Fruit fly (Drosophila melanogaster) whole organism, embryonic: ENCODE results near the gene CG43218.

Experiments
- Awh ChIP-seq: fragments of 200-800 bp; sonication (Bioruptor generic); IDR thresholded peaks from 2 replicates; pipeline ENCODE4, ENCODE4 v1.3.6; 2022; ENCODE audit warnings: missing biosample characterization, missing genetic modification characterization
- CG10543 ChIP-seq: fragments of 200-800 bp; sonication (Bioruptor generic); optimal IDR thresholded peaks from 3 replicates; lab custom pipeline; 2017; ENCODE audit warnings: missing biosample characterization, mild to moderate bottlenecking, missing genetic modification characterization, moderate library complexity
- CG10959 ChIP-seq: fragments of 200-800 bp; sonication (Bioruptor generic); IDR thresholded peaks from 2 replicates; pipeline ENCODE4 v1.3.6; 2022; ENCODE audit warnings: missing biosample characterization, missing genetic modification characterization
- CG11085 ChIP-seq: fragments of 200-800 bp; sonication (Bioruptor generic); IDR thresholded peaks from 2 replicates; pipeline ENCODE4 v1.3.6; 2022; ENCODE audit warnings: missing biosample characterization, missing genetic modification characterization
- CG12155 ChIP-seq: fragments of 200-800 bp; sonication (Bioruptor generic); optimal IDR thresholded peaks from 3 replicates; lab custom pipeline; 2016; ENCODE audit warnings: missing biosample characterization, missing genetic modification characterization
- CG15073 ChIP-seq: fragments of 200-800 bp; sonication (Bioruptor generic); optimal IDR thresholded peaks from 2 replicates; lab custom pipeline; 2016; ENCODE audit warnings: missing biosample characterization, missing genetic modification characterization
- CG15269 ChIP-seq: fragments of 200-800 bp; sonication (Bioruptor generic); optimal IDR thresholded peaks from 2 replicates; lab custom pipeline; 2018; ENCODE audit warnings: missing biosample characterization, mild to moderate bottlenecking, missing genetic modification characterization, moderate library complexity
- CG15601 ChIP-seq: fragments of 200-800 bp; sonication (Bioruptor generic); optimal IDR thresholded peaks from 3 replicates; lab custom pipeline; 2019; ENCODE audit warnings: missing biosample characterization, mild to moderate bottlenecking, missing genetic modification characterization, moderate library complexity
- CG1832 ChIP-seq: fragments of 200-800 bp; sonication (Bioruptor generic); optimal IDR thresholded peaks from 2 replicates; lab custom pipeline; 2017; ENCODE audit warnings: missing biosample characterization, mild to moderate bottlenecking, missing genetic modification characterization, inconsistent platforms
- CG2889 ChIP-seq: fragments of 200-800 bp; sonication (Bioruptor generic); IDR thresholded peaks from 3 replicates; pipeline ENCODE4 v1.3.6; 2022; ENCODE audit warnings: missing biosample characterization, missing genetic modification characterization
- CG3407 ChIP-seq: fragments of 200-800 bp; sonication (Bioruptor generic); optimal IDR thresholded peaks from 2 replicates; lab custom pipeline; 2018; ENCODE audit warnings: missing biosample characterization, mild to moderate bottlenecking, missing genetic modification characterization
- CG34376 ChIP-seq: fragments of 200-800 bp; sonication (Bioruptor generic); optimal IDR thresholded peaks from 2 replicates; lab custom pipeline; 2018; ENCODE audit warnings: missing biosample characterization, mild to moderate bottlenecking, missing genetic modification characterization
- CG4617 ChIP-seq: fragments of 200-800 bp; sonication (Bioruptor generic); optimal IDR thresholded peaks from 3 replicates; lab custom pipeline; 2016; ENCODE audit warnings: missing biosample characterization, missing genetic modification characterization, borderline replicate concordance
- CG5180 ChIP-seq: fragments of 200-800 bp; sonication (Bioruptor generic); optimal IDR thresholded peaks from 3 replicates; lab custom pipeline; 2017; ENCODE audit warnings: missing biosample characterization, missing genetic modification characterization, mild to moderate bottlenecking, moderate library complexity, missing genetic modification reagents
- CG6689 ChIP-seq: fragments of 200-800 bp; sonication (Bioruptor generic); IDR thresholded peaks from 2 replicates; pipeline ENCODE4 v1.3.6; 2022; ENCODE audit warnings: missing biosample characterization, missing genetic modification characterization
- CG8290 ChIP-seq, 3 experiments: fragments of 200-800 bp; sonication (Bioruptor generic); optimal IDR thresholded peaks; 2 replicates each; lab custom pipeline; 2016 to 2019; ENCODE audit warnings: missing biosample characterization in 3 of 3, missing genetic modification characterization in 3 of 3, mild to moderate bottlenecking in 2 of 3, moderate library complexity in 1 of 3
- Deaf1 ChIP-seq: fragments of 200-800 bp; optimal IDR thresholded peaks from 3 replicates; lab custom pipeline; 2019; ENCODE audit warnings: missing biosample characterization, mild to moderate bottlenecking, missing genetic modification characterization, moderate library complexity
- Fer1 ChIP-seq: fragments of 200-800 bp; sonication (Bioruptor generic); optimal IDR thresholded peaks from 2 replicates; lab custom pipeline; 2017; ENCODE audit warnings: missing biosample characterization, mild to moderate bottlenecking, missing genetic modification characterization
- HLH3B ChIP-seq: fragments of 200-800 bp; sonication (Bioruptor generic); IDR thresholded peaks from 2 replicates; pipeline ENCODE4 v1.3.6; 2022; ENCODE audit warnings: missing biosample characterization, missing genetic modification characterization
- Hr51 ChIP-seq, 2 experiments: fragments of 200-800 bp; sonication (Bioruptor generic); optimal IDR thresholded peaks; 2 replicates in 1 of 2; 3 replicates in 1 of 2; lab custom pipeline; 2016 to 2018; ENCODE audit warnings: missing biosample characterization in 2 of 2, missing genetic modification characterization in 2 of 2, mild to moderate bottlenecking in 1 of 2, moderate library complexity in 1 of 2
- Hr78 ChIP-seq, 2 experiments: fragments of 200-800 bp in 1 of 2; fragments of >200 bp in 1 of 2; sonication (Bioruptor generic) in 1 of 2; optimal IDR thresholded peaks; 2 replicates each; lab custom pipeline; 2017 to 2019; ENCODE audit warnings: missing biosample characterization in 2 of 2, missing genetic modification characterization in 2 of 2, mild to moderate bottlenecking in 1 of 2, moderate library complexity in 1 of 2
- Hsf ChIP-seq: fragments of 200-800 bp; sonication (Bioruptor generic); optimal IDR thresholded peaks from 3 replicates; lab custom pipeline; 2016; ENCODE audit warnings: missing biosample characterization, missing genetic modification characterization
- Jarid2 ChIP-seq: fragments of 200-800 bp; sonication (Bioruptor generic); optimal IDR thresholded peaks from 3 replicates; lab custom pipeline; 2017; ENCODE audit warnings: mild to moderate bottlenecking, missing biosample characterization, missing genetic modification reagents, missing genetic modification characterization
- Lim3 ChIP-seq: fragments of 200-800 bp; sonication (Bioruptor generic); IDR thresholded peaks from 2 replicates; pipeline ENCODE4 v1.3.6; 2022; ENCODE audit warnings: missing biosample characterization, missing genetic modification characterization
- Mad ChIP-seq: fragments of 200-800 bp; sonication (Bioruptor generic); optimal IDR thresholded peaks from 2 replicates; lab custom pipeline; 2016; ENCODE audit warnings: missing biosample characterization, missing genetic modification characterization
- Med ChIP-seq: fragments of 200-800 bp; sonication (Bioruptor generic); peaks from one replicate; lab custom pipeline; 2016; ENCODE audit warnings: missing biosample characterization, missing genetic modification characterization, mild to moderate bottlenecking, inconsistent platforms, moderate library complexity
- Neu2 ChIP-seq: fragments of 200-800 bp; sonication (Bioruptor generic); optimal IDR thresholded peaks from 3 replicates; lab custom pipeline; 2016; ENCODE audit warnings: missing biosample characterization, missing genetic modification characterization, borderline replicate concordance
- Pdp1 ChIP-seq, 2 experiments: fragments of 200-800 bp; sonication (Bioruptor generic); optimal IDR thresholded peaks; 3 replicates each; lab custom pipeline; 2016; ENCODE audit warnings: missing biosample characterization in 2 of 2, missing genetic modification characterization in 2 of 2, mild to moderate bottlenecking in 1 of 2, moderate library complexity in 1 of 2
- Sox100B ChIP-seq: fragments of 200-800 bp; sonication (Bioruptor generic); optimal IDR thresholded peaks from 3 replicates; lab custom pipeline; 2018; ENCODE audit warnings: missing biosample characterization, mild to moderate bottlenecking, missing genetic modification characterization
- Ssrp ChIP-seq: fragments of 200-800 bp; sonication (Bioruptor generic); optimal IDR thresholded peaks from 2 replicates; lab custom pipeline; 2018; ENCODE audit warnings: missing biosample characterization, mild to moderate bottlenecking, missing genetic modification characterization, moderate library complexity
- chinmo ChIP-seq: fragments of 200-800 bp; sonication (Bioruptor generic); IDR thresholded peaks from 4 replicates; pipeline ENCODE4 v1.3.6; 2022; ENCODE audit warnings: missing biosample characterization, missing genetic modification characterization; ENCODE audit not compliant: partially characterized antibody
- corto ChIP-seq: fragments of 200-800 bp; sonication (Bioruptor generic); optimal IDR thresholded peaks from 2 replicates; lab custom pipeline; 2016; ENCODE audit warnings: missing biosample characterization, mild to moderate bottlenecking, missing genetic modification characterization, moderate library complexity
- croc ChIP-seq: fragments of 200-800 bp; sonication (Bioruptor generic); conservative IDR thresholded peaks from 3 replicates; pipeline ENCODE4 v1.3.6; 2022; ENCODE audit warnings: missing biosample characterization, missing genetic modification characterization
- crol ChIP-seq: fragments of 200-800 bp; sonication (Bioruptor generic); IDR thresholded peaks from 2 replicates; pipeline ENCODE4 v1.3.6; 2022; ENCODE audit warnings: missing biosample characterization, missing genetic modification characterization
- cwo ChIP-seq: fragments of 200-800 bp; sonication (Bioruptor generic); optimal IDR thresholded peaks from 3 replicates; lab custom pipeline; 2017; ENCODE audit warnings: missing biosample characterization, missing genetic modification characterization, mild to moderate bottlenecking, moderate library complexity, missing genetic modification reagents
- dmrt99B ChIP-seq: fragments of 200-800 bp; sonication (Bioruptor generic); optimal IDR thresholded peaks from 2 replicates; lab custom pipeline; 2018; ENCODE audit warnings: missing biosample characterization, mild to moderate bottlenecking, missing genetic modification characterization, moderate library complexity
- esg ChIP-seq: fragments of 200-800 bp; sonication (Bioruptor generic); conservative IDR thresholded peaks from 2 replicates; pipeline ENCODE4 v1.3.6; 2022; ENCODE audit warnings: missing biosample characterization, missing genetic modification characterization
- gem ChIP-seq: fragments of 200-800 bp; sonication (Bioruptor generic); optimal IDR thresholded peaks from 2 replicates; lab custom pipeline; 2019; ENCODE audit warnings: missing biosample characterization, mild to moderate bottlenecking, missing genetic modification characterization, moderate library complexity
- row ChIP-seq: fragments of 200-800 bp; sonication (Bioruptor generic); IDR thresholded peaks from 3 replicates; pipeline ENCODE4 v1.3.6; 2022; ENCODE audit warnings: missing biosample characterization, missing genetic modification characterization
- sc ChIP-seq, 3 experiments: fragments of >200 bp in 2 of 3; fragments of 200-800 bp in 1 of 3; sonication (Bioruptor generic) in 1 of 3; optimal IDR thresholded peaks; 2 replicates in 2 of 3; 3 replicates in 1 of 3; lab custom pipeline; 2017; ENCODE audit warnings: mild to moderate bottlenecking in 1 of 3, missing biosample characterization in 1 of 3, missing genetic modification characterization in 1 of 3, missing genetic modification reagents in 1 of 3
- sr ChIP-seq: fragments of 200-800 bp; sonication (Bioruptor generic); IDR thresholded peaks from 3 replicates; pipeline ENCODE4 v1.3.6; 2022; ENCODE audit warnings: missing biosample characterization, missing genetic modification characterization
- tgo ChIP-seq: fragments of 200-800 bp; sonication (Bioruptor generic); IDR thresholded peaks from 3 replicates; pipeline ENCODE4 v1.3.6; 2022; ENCODE audit warnings: missing biosample characterization, missing genetic modification characterization
- tll ChIP-seq, 2 experiments: fragments of 200-800 bp in 1 of 2; fragments of >200 bp in 1 of 2; sonication (Bioruptor generic) in 1 of 2; optimal IDR thresholded peaks; 2 replicates each; lab custom pipeline; 2017 to 2019; ENCODE audit warnings: missing biosample characterization in 2 of 2, missing genetic modification characterization in 2 of 2, mild to moderate bottlenecking in 1 of 2, moderate library complexity in 1 of 2
- usp ChIP-seq: fragments of >200 bp; optimal IDR thresholded peaks from 2 replicates; lab custom pipeline; 2017; ENCODE audit warnings: missing biosample characterization, missing genetic modification characterization
- wdn ChIP-seq: fragments of 200-800 bp; sonication (Bioruptor generic); IDR thresholded peaks from 2 replicates; pipeline ENCODE4 v1.3.6; 2022; ENCODE audit warnings: missing biosample characterization, missing genetic modification characterization
- wor ChIP-seq: fragments of 200-800 bp; sonication (Bioruptor generic); IDR thresholded peaks from 2 replicates; pipeline ENCODE4 v1.3.6; 2022; ENCODE audit warnings: missing biosample characterization, missing genetic modification characterization
- zfh1 ChIP-seq: fragments of 200-800 bp; sonication (Bioruptor generic); IDR thresholded peaks from 3 replicates; pipeline ENCODE4 v1.3.6; 2022; ENCODE audit warnings: missing biosample characterization, missing genetic modification characterization

CG43218 gene

dm6 chr3L:21256062-21257023, 1.5 kb upstream of the CG43218 start (continued):
- TF ChIP-seq Hr78 (GFP tag; optimal IDR thresholded peaks at IDR 0.05; lab: Kevin White, UChicago) (peak in 1 of 2 experiments; percentile 69), Hr51 (GFP tag; optimal IDR thresholded peaks at IDR 0.05; lab: Kevin White, UChicago) (peak in 1 of 2 experiments; percentile 16), croc (no peak), Pdp1 (GFP tag; optimal IDR thresholded peaks at IDR 0.05; lab: Kevin White, UChicago) (peak in 1 of 2 experiments; percentile 8), CG2889 (no peak), tll (GFP tag; optimal IDR thresholded peaks at IDR 0.05; lab: Kevin White, UChicago) (no peak), zfh1 (GFP tag; lab: Robert Waterston, UW) (no peak), Fer1 (GFP tag; lab: Kevin White, UChicago) (no peak), CG3407 (no peak), Sox100B (peak; percentile 20), CG15601 (tag; lab: Kevin White, UChicago) (no peak), Ssrp (tag; lab: Kevin White, UChicago) (no peak), cwo (GFP tag; lab: Kevin White, UChicago) (no peak), Med (GFP tag; lab: Kevin White, UChicago) (peak; percentile 38), CG8290 (GFP tag; optimal IDR thresholded peaks at IDR 0.05; lab: Kevin White, UChicago) (no peak), CG8290 (tag; optimal IDR thresholded peaks at IDR 0.05; lab: Kevin White, UChicago) (no peak), gem (tag; lab: Kevin White, UChicago) (peak; percentile 0), CG4617 (no peak), CG11085 (GFP tag; lab: Robert Waterston, UW) (no peak), CG12155 (GFP tag; lab: Kevin White, UChicago) (no peak), usp (GFP tag; lab: Kevin White, UChicago) (no peak), crol (peak; percentile 58), Awh (peak; percentile 62; the same call in 1 of the 2 replicates), CG34376 (GFP tag; lab: Kevin White, UChicago) (no peak), Mad (GFP tag; lab: Kevin White, UChicago) (no peak), wdn (GFP tag; lab: Robert Waterston, UW) (no peak), corto (GFP tag; lab: Kevin White, UChicago) (peak; percentile 14), chinmo (0 out of 4 replicates have a peak, but pooled peaks have one; percentile 25), Deaf1 (peak; percentile 16), Hsf (GFP tag; lab: Kevin White, UChicago) (no peak), CG6689 (GFP tag; lab: Robert Waterston, UW) (no peak), esg (GFP tag; lab: Robert Waterston, UW) (no peak)

DNA sequence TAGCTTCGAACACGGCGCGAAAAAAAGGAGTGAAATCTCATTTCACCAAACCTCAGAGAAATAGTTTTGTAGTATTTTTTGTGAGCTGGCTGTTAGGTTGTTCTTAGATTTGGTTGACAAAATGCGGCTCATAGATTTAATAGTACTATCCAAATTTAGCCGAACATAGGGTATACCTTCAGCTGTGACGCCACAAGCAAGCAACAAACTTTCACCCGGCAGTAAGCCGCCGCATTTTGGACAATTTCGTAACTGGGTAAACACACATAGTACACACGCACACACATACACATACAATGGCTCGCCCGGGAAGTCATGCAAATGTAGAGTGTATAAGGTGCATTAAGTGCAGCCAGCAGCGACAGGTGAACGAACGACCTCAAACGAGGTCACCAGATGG, 1.4 kb downstream of the CG43218 start:
- no peak for TF ChIP-seq CG10959 (GFP tag; lab: Robert Waterston, UW)
- no peak for TF ChIP-seq sc (optimal IDR thresholded peaks at IDR 0.05; lab: Kevin White, UChicago)
- TF ChIP-seq sc (GFP tag; optimal IDR thresholded peaks at IDR 0.05; lab: Kevin White, UChicago): no peak
- TF ChIP-seq Jarid2 (GFP tag; lab: Kevin White, UChicago): no peak
- TF ChIP-seq CG3407: peak; percentile 26
- no peak for TF ChIP-seq Lim3 (GFP tag; lab: Robert Waterston, UW)
- no peak for TF ChIP-seq CG10543 (GFP tag; lab: Kevin White, UChicago)
- no peak for TF ChIP-seq Neu2 (GFP tag; lab: Kevin White, UChicago)
- no peak for TF ChIP-seq tgo (GFP tag; lab: Robert Waterston, UW)
- TF ChIP-seq dmrt99B (tag; lab: Kevin White, UChicago): peak; percentile 51
- TF ChIP-seq CG15073: no peak
- TF ChIP-seq HLH3B (GFP tag; lab: Robert Waterston, UW): peak; percentile 34; the same call in 1 of the 2 replicates
- no peak for TF ChIP-seq sr (GFP tag; lab: Robert Waterston, UW)
- no peak for TF ChIP-seq CG1832 (GFP tag; lab: Kevin White, UChicago)
- 0 out of 2 replicates have a peak, but pooled peaks have one; percentile 14 for TF ChIP-seq wor (GFP tag; lab: Robert Waterston, UW)
- peak; percentile 24 for TF ChIP-seq CG5180 (GFP tag; lab: Kevin White, UChicago)
- no peak for TF ChIP-seq CG15269 (tag; lab: Kevin White, UChicago)
- peak; percentile 35; the same call in 1 of the 3 replicates for TF ChIP-seq row
